Fruit fly (Drosophila melanogaster): Measurements from ENCODE around the gene bab2.

dm6 chr3L:1098567-1098981 is 78.5 kb downstream of the bab2 start:
- peak; percentile 11 for TF ChIP-seq Sox14 (GFP tag; optimal IDR thresholded peaks at IDR 0.05)
- no peak for TF ChIP-seq CG9139 (GFP tag; optimal IDR thresholded peaks at IDR 0.05)
- TF ChIP-seq dac (GFP tag; optimal IDR thresholded peaks at IDR 0.05) = no peak
- no peak for TF ChIP-seq fd59A (GFP tag; optimal IDR thresholded peaks at IDR 0.05)
- no peak for TF ChIP-seq CG6792 (GFP tag; optimal IDR thresholded peaks at IDR 0.05)
- TF ChIP-seq OdsH (GFP tag; optimal IDR thresholded peaks at IDR 0.05) = no peak
- no peak for TF ChIP-seq topi (GFP tag; optimal IDR thresholded peaks at IDR 0.05)
- no peak for TF ChIP-seq Lpt (GFP tag; optimal IDR thresholded peaks at IDR 0.05)
